Worm (Caenorhabditis elegans) whole organism, young adult: ENCODE results near the gene dnc-4.

Experiments used
- ama-1 ChIP-seq, 3 experiments: fragments of 150-350 bp in 1 of 3; sonication (generic microtip) in 2 of 3; optimal IDR thresholded peaks; 2 replicates each; lab custom pipeline; 2014 to 2018; ENCODE audit warnings: missing biosample characterization in 2 of 3, missing genetic modification characterization in 2 of 3, missing genetic modification reagents in 2 of 3
- ccch-3 ChIP-seq: fragments of 200-800 bp; sonication (Bioruptor generic); optimal IDR thresholded peaks from 2 replicates; lab custom pipeline; 2018; ENCODE audit warnings: mild to moderate bottlenecking, missing genetic modification characterization, missing compliant biosample characterization
- him-1 ChIP-seq: sonication (generic microtip); optimal IDR thresholded peaks from 2 replicates; lab custom pipeline; 2016; ENCODE audit warnings: missing genotype, missing genetic modification reagents, missing genetic modification characterization, missing compliant biosample characterization
- lir-1 ChIP-seq: fragments of 200-800 bp; sonication (Bioruptor generic); conservative IDR thresholded peaks from 2 replicates; pipeline ENCODE4 v1.3.6; 2022; ENCODE audit warnings: missing genetic modification reagents, missing genetic modification characterization, missing compliant biosample characterization
- madf-3 ChIP-seq: fragments of 200-800 bp; sonication (Bioruptor generic); IDR thresholded peaks from 2 replicates; pipeline ENCODE4 v1.3.6; 2022; ENCODE audit warnings: missing genetic modification reagents, missing genetic modification characterization, missing compliant biosample characterization
- rec-8 ChIP-seq, 2 experiments: sonication (generic microtip); optimal IDR thresholded peaks; 2 replicates each; lab custom pipeline; 2016; ENCODE audit warnings: mild to moderate bottlenecking in 2 of 2, missing genetic modification characterization in 2 of 2, missing genetic modification reagents in 2 of 2, missing genotype in 2 of 2, missing biosample characterization in 1 of 2, missing compliant biosample characterization in 1 of 2, moderate library complexity in 1 of 2
- repo-1 ChIP-seq: sonication (generic microtip); optimal IDR thresholded peaks from 2 replicates; lab custom pipeline; 2017; ENCODE audit warnings: mild to moderate bottlenecking, missing genetic modification characterization, missing compliant biosample characterization

ce11 chrIV:8052694-8053093, 33.1 kb upstream of the dnc-4 start:
- TF ChIP-seq madf-3: no peak
- no peak for TF ChIP-seq him-1 (tag; lab: Kevin White, UChicago)
- no peak for TF ChIP-seq rec-8 (tag; optimal IDR thresholded peaks at IDR 0.05; lab: Kevin White, UChicago)
- no peak for TF ChIP-seq ama-1 (optimal IDR thresholded peaks at IDR 0.05; lab: Kevin White, UChicago)
- no peak for TF ChIP-seq ama-1 (GFP tag; optimal IDR thresholded peaks at IDR 0.05; lab: Kevin White, UChicago)
- no peak for TF ChIP-seq lir-1 (GFP tag; lab: Robert Waterston, UW)
- TF ChIP-seq repo-1 (tag; lab: Kevin White, UChicago): no peak
- TF ChIP-seq ccch-3 (GFP tag; lab: Kevin White, UChicago): no peak
